Worm (Caenorhabditis elegans): ENCODE measurements around the gene F19F10.14.
A peak's percentile ranks its signal among the peaks of the same experiment; 100 is the strongest.

F19F10.14 gene

ce11 chrV:7547479-7547878, 23.4 kb downstream of the F19F10.14 start, which contains the start of gene ftn-1:
Gene ftn-1, minus strand, starts transcription at chrV:7547579.
- TF ChIP-seq fkh-10 (GFP tag; optimal IDR thresholded peaks at IDR 0.05) (no peak), ama-1 (optimal IDR thresholded peaks at IDR 0.05) (no peak)

ce11 chrV:7545187-7545586, 25.7 kb downstream of the F19F10.14 start, which contains the start of the genes C54F6.19 and nhx-3:
Gene C54F6.19, plus strand, starts transcription at chrV:7545487.
Gene nhx-3, minus strand, starts transcription at chrV:7545523.
- TF ChIP-seq nhr-76 (tag; optimal IDR thresholded peaks at IDR 0.05) (no peak), nhr-11 (tag; optimal IDR thresholded peaks at IDR 0.05) (no peak), pha-4 (tag; optimal IDR thresholded peaks at IDR 0.05) (no peak), elt-1 (tag; optimal IDR thresholded peaks at IDR 0.05) (no peak), ztf-11 (tag; optimal IDR thresholded peaks at IDR 0.05) (no peak), nhr-67 (tag; optimal IDR thresholded peaks at IDR 0.05) (no peak), elt-2 (tag; optimal IDR thresholded peaks at IDR 0.05) (no peak), lin-15B (tag; optimal IDR thresholded peaks at IDR 0.05) (no peak), ztf-4 (tag; optimal IDR thresholded peaks at IDR 0.05) (no peak), fkh-2 (tag; optimal IDR thresholded peaks at IDR 0.05) (no peak), nfya-1 (tag; optimal IDR thresholded peaks at IDR 0.05; ENCODE audit: insufficient read depth) (no peak), nhr-12 (tag; optimal IDR thresholded peaks at IDR 0.05) (no peak), nhr-28 (tag; optimal IDR thresholded peaks at IDR 0.05) (no peak)

ce11 chrV:7543728-7544127, 27.1 kb downstream of the F19F10.14 start:
- no peak for TF ChIP-seq ceh-16 (tag; optimal IDR thresholded peaks at IDR 0.05)
- TF ChIP-seq nhr-23 (tag; optimal IDR thresholded peaks at IDR 0.05) = peak; percentile 91
- TF ChIP-seq hmg-11 (tag; optimal IDR thresholded peaks at IDR 0.05) = no peak
- TF ChIP-seq fos-1 (tag; optimal IDR thresholded peaks at IDR 0.05) = no peak
- TF ChIP-seq ama-1 (optimal IDR thresholded peaks at IDR 0.05) = no peak
- TF ChIP-seq nfya-1 (tag; optimal IDR thresholded peaks at IDR 0.05; ENCODE audit: insufficient read depth) = no peak
- TF ChIP-seq egl-5 (tag; optimal IDR thresholded peaks at IDR 0.05) = no peak
- peak; percentile 90 for TF ChIP-seq nhr-43 (tag; optimal IDR thresholded peaks at IDR 0.05; ENCODE audit: poor library complexity, severe bottlenecking)
- TF ChIP-seq ceh-9 (tag; optimal IDR thresholded peaks at IDR 0.05) = no peak
- TF ChIP-seq R02D3.7 (tag; optimal IDR thresholded peaks at IDR 0.05) = no peak
- TF ChIP-seq lin-39 (tag; optimal IDR thresholded peaks at IDR 0.05) = no peak
- no peak for TF ChIP-seq snpc-4 (tag; optimal IDR thresholded peaks at IDR 0.05)
- no peak for TF ChIP-seq sea-2 (GFP tag; optimal IDR thresholded peaks at IDR 0.05)

ce11 chrV:7539015-7539414, 31.8 kb downstream of the F19F10.14 start, which contains the start of gene srh-268:
Gene srh-268, plus strand, starts transcription at chrV:7539315.
- TF ChIP-seq nhr-25 (tag; optimal IDR thresholded peaks at IDR 0.05) = no peak

- TF ChIP-seq nhr-28 (tag; optimal IDR thresholded peaks at IDR 0.05) (no peak), nhr-23 (tag; optimal IDR thresholded peaks at IDR 0.05) (no peak), elt-3 (tag; optimal IDR thresholded peaks at IDR 0.05) (no peak), lsy-12 (tag; optimal IDR thresholded peaks at IDR 0.05) (no peak), ceh-82 (tag; optimal IDR thresholded peaks at IDR 0.05) (no peak)
Measured at ce11 chrV:7538018-7538417, 32.8 kb downstream of the F19F10.14 start, which contains the start of gene C54F6.12. Gene C54F6.12, minus strand, starts transcription at chrV:7538118.

- TF ChIP-seq nhr-23 (tag; optimal IDR thresholded peaks at IDR 0.05) = no peak
- TF ChIP-seq nhr-12 (tag; optimal IDR thresholded peaks at IDR 0.05) = no peak
- TF ChIP-seq nhr-76 (tag; optimal IDR thresholded peaks at IDR 0.05) = no peak
- TF ChIP-seq ztf-11 (tag; optimal IDR thresholded peaks at IDR 0.05) = no peak
- TF ChIP-seq skn-1 (tag; optimal IDR thresholded peaks at IDR 0.05) = no peak
- TF ChIP-seq mml-1 (tag; optimal IDR thresholded peaks at IDR 0.05) = no peak
- no peak for TF ChIP-seq nfya-1 (tag; optimal IDR thresholded peaks at IDR 0.05; ENCODE audit: insufficient read depth)
- TF ChIP-seq ZK546.5 (tag; optimal IDR thresholded peaks at IDR 0.05) = no peak
- TF ChIP-seq eor-1 (tag; optimal IDR thresholded peaks at IDR 0.05) = no peak
- no peak for TF ChIP-seq jun-1 (tag; optimal IDR thresholded peaks at IDR 0.05)
- TF ChIP-seq ceh-28 (tag; optimal IDR thresholded peaks at IDR 0.05) = no peak
- no peak for TF ChIP-seq nhr-43 (tag; optimal IDR thresholded peaks at IDR 0.05; ENCODE audit: poor library complexity, severe bottlenecking)
- no peak for TF ChIP-seq pha-4 (tag; optimal IDR thresholded peaks at IDR 0.05)
- TF ChIP-seq aly-2 (tag; optimal IDR thresholded peaks at IDR 0.05) = no peak
- no peak for TF ChIP-seq nhr-237 (tag; optimal IDR thresholded peaks at IDR 0.05)
- TF ChIP-seq sea-2 (GFP tag; optimal IDR thresholded peaks at IDR 0.05) = no peak
- no peak for TF ChIP-seq fkh-2 (tag; optimal IDR thresholded peaks at IDR 0.05)
- TF ChIP-seq nhr-11 (tag; optimal IDR thresholded peaks at IDR 0.05) = no peak
- TF ChIP-seq ceh-82 (tag; optimal IDR thresholded peaks at IDR 0.05) = no peak
Measured at ce11 chrV:7532947-7533346, 37.9 kb downstream of the F19F10.14 start, which contains the start of gene C54F6.3. Gene C54F6.3, plus strand, starts transcription at chrV:7533247.
